Fruit fly (Drosophila melanogaster) S2 (cell line): ENCODE measurements around the gene RASSF8.

Source experiments
- CG8478 ChIP-seq: fragments of >200 bp; optimal IDR thresholded peaks from 2 replicates; lab custom pipeline; 2018
- CTCF ChIP-seq, 2 experiments: fragments of >200 bp; optimal IDR thresholded peaks; 2 replicates each; lab custom pipeline; 2018

Gene RASSF8

DNA sequence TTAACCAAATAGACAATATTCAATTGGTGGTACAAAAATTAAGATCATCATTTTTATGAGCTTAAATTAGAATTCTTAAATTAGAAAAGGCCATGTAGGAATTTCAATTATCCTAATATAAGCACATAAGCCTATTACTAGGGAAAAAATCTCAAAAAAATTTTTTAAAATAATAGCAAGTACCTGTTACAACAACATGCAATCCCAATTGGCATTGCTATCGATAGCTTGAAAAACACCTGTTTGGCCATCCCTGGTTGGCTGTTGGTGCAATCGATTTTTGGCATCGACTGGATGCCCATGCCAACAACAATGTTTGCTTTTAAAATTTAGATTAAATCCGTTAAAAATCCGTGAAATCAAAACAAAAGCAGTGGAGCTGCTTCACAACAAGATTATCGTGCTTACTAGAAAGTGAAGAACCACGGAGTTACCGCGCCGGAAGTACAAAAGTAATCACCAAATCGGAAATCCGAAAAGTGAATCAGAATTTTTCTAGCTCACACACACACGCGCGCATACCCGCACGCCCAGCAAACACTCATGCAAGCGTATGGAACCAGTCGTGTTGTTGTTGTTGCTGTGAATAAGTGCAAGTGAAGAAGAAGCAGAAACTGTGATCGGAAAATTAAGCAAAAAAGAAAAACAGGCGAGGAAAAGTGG lies at the start of gene RASSF8:
Gene RASSF8 (plus strand): TSS at position 265 of the 663 bp plus-strand sequence.
- TF ChIP-seq CG8478 (lab: Kevin White, UChicago) = no peak
- TF ChIP-seq CTCF (optimal IDR thresholded peaks at IDR 0.05; lab: Kevin White, UChicago) = no peak

DNA sequence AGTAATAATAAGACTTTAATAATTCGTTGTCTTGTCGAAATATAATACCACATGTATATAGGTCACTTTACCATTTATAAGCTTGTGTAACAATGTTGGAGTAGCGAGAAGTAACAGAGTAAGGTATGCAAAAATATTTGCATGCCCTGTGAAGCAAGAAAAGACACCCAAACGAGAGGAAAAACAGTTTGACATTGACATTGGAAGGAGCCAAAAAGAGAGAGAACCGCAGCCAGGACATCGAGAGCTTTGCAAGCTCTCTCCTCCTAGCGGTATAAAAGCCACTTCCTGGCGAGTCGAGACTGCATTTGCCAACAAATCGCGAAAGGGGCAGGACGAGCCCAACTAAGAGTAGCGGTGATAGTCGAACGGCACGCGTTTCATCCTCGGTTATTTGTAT lies 48.2 kb upstream of the RASSF8 start, which contains the start of gene CG5079:
Gene CG5079 (plus strand): TSS at position 301 of the 400 bp plus-strand sequence.
- TF ChIP-seq CG8478 (lab: Kevin White, UChicago) (no peak), CTCF (optimal IDR thresholded peaks at IDR 0.05; lab: Kevin White, UChicago) (no peak)

DNA sequence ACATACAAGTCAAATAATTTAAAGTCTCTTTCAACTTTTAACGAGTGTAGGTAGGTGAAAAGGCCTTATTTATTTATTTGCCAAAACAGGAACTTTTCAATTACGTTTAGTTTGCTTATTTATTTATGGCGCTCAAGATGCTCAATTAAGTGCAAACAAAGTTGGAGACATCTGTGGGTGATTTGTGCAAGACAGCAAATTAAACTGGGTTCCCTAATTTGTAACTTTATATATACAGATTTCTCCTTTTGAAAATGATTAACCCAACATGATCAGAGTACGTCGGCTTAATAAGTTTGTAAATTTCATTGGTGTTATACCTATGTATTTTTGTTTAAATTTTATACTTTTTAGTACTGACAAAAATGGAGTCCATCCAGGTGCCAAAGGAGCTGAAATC lies 43.5 kb upstream of the RASSF8 start, which contains the start of gene CG5071:
Gene CG5071 (plus strand): TSS at position 301 of the 400 bp plus-strand sequence.
- TF ChIP-seq CTCF (optimal IDR thresholded peaks at IDR 0.05; lab: Kevin White, UChicago) (no peak), CG8478 (lab: Kevin White, UChicago) (no peak)

DNA sequence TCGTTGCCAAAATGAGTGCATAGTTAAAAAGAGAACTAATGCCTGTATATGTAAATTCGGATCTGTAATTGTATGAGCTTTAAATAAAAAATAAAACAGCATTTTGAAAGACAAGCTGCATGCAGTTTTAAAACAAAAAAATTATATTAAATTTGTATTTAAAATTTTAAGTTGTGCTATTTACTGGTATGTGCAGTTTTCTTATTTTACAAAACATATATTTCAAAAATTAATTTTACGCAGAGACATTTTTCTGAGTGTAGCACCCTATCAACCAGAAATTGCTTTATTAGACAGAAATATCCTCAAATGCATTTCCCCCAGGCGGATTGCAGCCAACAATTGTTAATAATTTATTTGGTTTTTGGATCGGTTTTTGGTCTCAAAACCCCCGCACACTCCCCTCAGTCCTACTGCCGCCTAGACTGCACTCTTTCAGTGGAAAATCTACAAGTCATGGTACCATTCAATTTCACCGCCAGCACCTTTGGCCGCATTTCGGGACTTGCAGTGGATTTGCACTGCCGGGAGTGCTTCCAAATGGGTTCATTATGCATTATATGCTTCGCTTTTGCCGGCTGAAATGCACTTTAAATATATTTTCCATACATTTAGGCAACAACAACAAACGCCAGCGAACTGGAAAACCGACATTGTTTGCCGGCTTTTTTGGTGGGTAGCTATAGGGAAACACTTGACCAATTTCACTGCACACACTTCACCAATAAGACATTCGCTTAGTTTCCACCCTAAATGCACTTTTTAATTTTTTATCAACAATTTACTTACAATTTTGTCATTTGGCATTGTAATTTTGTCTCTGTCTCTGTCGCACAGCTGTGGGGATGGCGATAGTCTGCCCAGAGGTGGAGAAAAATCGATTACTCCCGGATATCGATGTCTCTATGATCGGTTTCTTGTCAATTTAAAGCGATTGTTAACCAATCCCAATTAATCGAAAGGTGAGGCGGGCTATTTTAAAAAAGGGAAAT lies 37.5 kb upstream of the RASSF8 start, which contains the start of gene Npl4:
Gene Npl4 (minus strand): TSS at position 863 of the 992 bp plus-strand sequence.
- TF ChIP-seq CTCF (optimal IDR thresholded peaks at IDR 0.05; lab: Kevin White, UChicago) (no peak), CG8478 (lab: Kevin White, UChicago) (no peak)

DNA sequence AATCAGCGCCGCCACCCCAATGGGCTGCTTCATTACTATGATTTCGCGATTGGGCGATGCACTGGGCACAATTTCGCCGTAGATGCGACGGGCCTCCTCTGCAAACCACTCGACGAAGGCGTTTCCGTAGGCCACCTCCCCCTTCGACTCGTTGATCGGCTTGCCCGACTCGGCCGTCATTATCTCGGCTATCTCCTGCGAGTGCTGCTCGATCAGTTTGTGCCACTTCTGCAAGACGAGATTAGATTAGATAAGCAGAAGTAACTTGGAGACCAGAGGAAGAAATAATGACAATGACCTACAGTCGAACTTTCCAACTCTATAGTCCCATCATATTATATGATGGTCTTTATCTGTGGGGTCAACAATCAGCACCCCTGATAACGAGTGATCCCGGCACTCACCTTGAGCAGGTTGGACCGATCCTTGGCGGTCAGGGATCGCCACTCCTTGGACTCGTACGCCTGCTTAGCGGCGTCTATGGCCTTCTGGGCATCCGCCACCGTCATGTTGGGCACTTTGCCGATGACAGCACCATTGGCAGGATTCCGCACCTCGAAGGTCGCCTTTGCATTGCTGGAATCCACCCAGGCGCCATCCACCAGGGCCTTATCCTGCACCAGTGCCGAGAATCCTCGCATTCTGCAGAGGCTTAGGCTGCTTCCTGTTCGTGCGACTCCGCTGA lies 35.5 kb upstream of the RASSF8 start:
- TF ChIP-seq CTCF (optimal IDR thresholded peaks at IDR 0.05; lab: Kevin White, UChicago) (no peak), CG8478 (lab: Kevin White, UChicago) (no peak)

DNA sequence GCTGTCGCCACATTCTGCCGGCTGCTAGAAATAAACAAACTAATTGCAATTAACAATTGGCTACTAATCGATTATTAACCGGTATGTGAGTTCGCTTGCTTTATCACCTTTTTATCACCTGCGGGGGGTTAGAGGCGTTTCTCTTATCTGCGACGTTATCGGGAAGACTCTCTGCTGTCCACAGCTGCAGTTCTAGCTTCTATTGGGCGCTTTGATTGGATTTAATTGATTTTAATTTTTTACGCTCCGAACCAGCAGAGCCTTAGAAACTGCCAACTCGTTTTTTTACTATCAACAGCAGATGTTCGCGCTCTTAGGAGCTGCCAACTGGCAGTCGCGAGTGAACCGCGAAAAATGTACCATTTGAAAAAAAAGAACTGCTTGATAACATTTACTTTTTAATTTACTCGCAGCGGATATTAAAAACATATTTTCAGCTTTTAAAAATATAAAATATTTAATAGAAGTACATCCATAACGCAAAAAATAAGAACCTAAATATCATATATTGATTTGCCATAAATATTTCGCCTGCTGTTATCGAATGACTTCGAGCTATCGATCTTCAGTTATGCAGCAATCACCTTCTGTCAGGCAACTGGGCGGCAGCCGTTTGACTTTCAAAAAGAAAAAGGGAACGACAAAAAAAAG lies 34.8 kb upstream of the RASSF8 start, which contains the start of gene Ssadh:
Gene Ssadh (minus strand): TSS at position 300 of the 651 bp plus-strand sequence.
- no peak for TF ChIP-seq CTCF (optimal IDR thresholded peaks at IDR 0.05; lab: Kevin White, UChicago)
- TF ChIP-seq CG8478 (lab: Kevin White, UChicago) = no peak

DNA sequence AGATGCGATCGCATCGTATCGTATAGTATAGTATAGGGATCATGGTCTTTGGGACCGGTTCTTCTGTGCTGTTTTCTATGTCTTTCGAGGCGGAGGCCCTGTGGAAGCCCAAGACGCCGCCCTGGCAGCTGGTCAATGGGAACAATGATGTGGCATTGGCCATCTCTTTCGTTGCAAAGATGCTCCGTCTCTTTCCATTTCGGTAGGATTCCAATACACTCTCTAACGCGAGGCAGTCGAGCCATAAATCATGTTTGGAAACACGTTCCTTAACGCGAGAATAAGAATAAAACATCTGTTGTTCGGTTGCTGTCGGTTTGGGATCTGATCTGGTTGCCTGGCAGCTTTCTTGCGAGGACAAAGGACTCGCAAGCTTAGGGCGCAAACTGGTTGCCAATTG lies 32.9 kb upstream of the RASSF8 start:
- TF ChIP-seq CTCF (optimal IDR thresholded peaks at IDR 0.05; lab: Kevin White, UChicago) (no peak), CG8478 (lab: Kevin White, UChicago) (no peak)

DNA sequence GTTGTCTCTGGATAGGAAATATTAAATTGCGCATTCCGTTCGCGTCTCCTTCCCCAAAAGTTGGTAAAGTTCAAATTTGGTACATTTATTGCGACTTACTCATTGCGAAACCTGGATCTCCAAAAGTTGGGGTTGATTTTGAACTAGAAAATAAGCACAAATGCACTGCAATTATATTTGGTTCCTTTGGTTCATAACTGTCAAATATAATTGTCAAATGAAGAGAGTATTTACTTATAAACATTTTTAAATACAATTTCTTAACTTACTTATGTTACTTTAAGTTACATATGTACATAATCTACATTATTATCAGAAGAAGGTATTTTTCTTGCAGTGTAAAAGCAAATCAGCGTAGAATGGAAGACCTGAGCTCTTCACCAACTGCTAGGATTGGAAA lies 31.1 kb upstream of the RASSF8 start:
- no peak for TF ChIP-seq CG8478 (lab: Kevin White, UChicago)
- no peak for TF ChIP-seq CTCF (optimal IDR thresholded peaks at IDR 0.05; lab: Kevin White, UChicago)

DNA sequence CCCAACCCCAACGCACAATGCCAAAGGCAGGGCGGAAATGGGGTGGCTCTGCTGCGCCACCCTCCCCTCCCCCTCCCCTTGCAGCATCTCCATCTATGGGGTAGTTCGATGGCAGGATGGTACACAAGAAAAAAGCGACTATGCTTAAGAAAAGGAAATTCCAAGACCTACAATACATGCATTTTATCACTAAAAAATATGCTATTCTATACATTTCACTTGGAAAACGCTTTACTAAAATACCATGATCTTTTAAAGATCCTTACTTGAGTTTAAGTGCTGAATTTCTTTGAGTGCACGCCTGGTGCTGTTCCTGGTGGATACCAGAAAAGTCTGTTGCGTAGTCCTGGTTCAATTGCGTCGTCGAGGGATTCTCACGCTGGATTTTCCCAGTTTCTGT lies 30.5 kb upstream of the RASSF8 start:
- TF ChIP-seq CTCF (optimal IDR thresholded peaks at IDR 0.05; lab: Kevin White, UChicago) (no peak), CG8478 (lab: Kevin White, UChicago) (no peak)

DNA sequence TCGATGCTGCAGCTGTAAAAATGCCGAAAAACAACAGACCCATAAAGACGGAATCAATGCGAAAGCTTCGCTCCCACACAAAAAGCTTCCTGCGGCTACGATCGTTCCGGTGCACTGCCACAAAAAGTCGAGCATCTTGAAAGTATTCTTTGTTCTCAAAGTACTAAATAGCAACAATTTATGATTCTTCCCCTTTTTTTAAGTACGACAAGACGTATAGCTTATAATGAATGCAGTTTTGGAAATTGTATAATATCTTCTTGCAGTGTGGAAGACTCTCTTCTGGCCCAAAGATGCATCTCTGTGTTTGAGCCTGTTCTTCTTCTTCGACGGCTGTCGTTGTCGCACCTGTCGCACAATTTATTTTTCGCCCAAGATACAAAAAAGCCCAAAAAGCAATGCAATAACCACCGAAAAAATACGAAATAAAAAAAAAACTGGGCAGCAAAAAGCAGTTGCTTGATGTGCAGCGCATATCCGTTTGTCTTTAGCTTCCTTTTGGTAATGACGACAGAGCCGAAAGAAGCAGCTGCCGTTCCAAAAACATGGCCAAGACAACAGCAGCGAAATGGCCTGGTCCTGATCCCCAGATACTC lies 27.6 kb upstream of the RASSF8 start:
- no peak for TF ChIP-seq CTCF (optimal IDR thresholded peaks at IDR 0.05; lab: Kevin White, UChicago)
- TF ChIP-seq CG8478 (lab: Kevin White, UChicago) = no peak

DNA sequence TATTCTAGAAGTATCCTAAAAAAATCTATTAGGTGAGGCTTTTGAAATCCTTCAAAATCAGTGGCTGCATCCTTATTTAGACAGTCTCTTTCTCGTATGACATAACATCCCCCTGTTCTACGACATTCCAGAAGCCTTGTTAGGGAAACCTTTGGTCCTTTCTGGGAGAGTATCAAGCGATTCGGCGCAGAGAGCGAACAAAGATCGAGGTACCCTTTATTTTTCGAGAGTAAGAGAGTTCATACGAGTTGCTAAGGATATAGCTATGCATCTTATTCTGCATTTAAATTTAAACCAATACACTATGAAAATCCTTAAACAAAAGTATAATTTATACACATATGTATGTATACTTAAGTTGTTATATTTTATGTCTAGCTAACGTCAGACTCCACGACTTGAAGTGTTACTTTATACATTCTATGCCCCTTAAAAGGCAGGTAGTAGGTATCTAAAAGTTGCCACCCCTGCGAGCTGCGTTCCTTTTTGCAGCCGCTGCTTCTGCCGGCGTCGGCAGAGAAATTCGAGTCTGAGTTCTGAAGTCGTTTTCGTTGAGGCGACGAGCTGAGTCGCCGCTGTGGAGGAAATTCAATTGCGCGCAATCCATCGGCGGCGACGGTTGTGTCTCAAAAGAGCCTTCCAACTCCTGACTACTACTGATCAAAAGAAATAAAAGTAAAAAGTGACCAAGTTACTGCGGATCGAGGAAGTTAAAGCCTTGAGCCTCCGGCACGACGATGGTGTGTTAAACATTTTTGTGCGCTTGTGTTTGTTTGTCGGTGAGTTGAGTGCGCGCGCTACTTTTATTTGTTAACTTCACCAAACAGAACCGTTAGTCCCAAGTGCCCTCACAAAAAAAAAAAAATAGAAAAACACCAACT lies 24.1 kb upstream of the RASSF8 start, which contains the start of gene jigr1:
Gene jigr1 (plus strand): TSS at position 550 of the 881 bp plus-strand sequence.
- no peak for TF ChIP-seq CTCF (optimal IDR thresholded peaks at IDR 0.05; lab: Kevin White, UChicago)
- TF ChIP-seq CG8478 (lab: Kevin White, UChicago) = no peak

DNA sequence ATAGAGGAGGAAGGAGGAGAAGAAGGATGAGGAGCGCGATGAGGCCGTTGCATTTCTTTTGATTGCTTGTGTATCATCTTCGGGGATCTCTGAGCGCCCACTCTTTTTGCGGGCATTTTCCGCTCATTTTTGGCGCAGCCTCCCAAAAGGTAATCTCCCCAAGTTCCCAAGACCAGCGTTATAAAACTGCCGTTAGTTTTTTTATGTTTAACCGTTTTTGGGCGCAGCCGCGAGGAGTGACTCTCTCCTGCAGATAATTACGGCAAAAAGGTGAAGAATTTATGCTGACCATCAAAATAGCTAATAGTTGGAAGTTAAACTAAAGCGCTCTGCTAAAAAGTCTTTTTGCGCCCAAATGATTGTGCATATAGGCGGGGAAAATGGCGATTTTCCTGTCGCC lies 23.2 kb upstream of the RASSF8 start:
- TF ChIP-seq CTCF (optimal IDR thresholded peaks at IDR 0.05; lab: Kevin White, UChicago) (no peak), CG8478 (lab: Kevin White, UChicago) (no peak)
